Fruit fly (Drosophila melanogaster) whole organism: ENCODE measurements around the gene Obp83g.

Experiments used
- CG8478 ChIP-seq: fragments of >200 bp; optimal IDR thresholded peaks from 2 replicates; lab custom pipeline; 2018; ENCODE audit warnings: inconsistent platforms
- Dll ChIP-seq: fragments of >200 bp; optimal IDR thresholded peaks from 2 replicates; lab custom pipeline; 2017
- EcR ChIP-seq, 2 experiments: fragments of >200 bp; optimal IDR thresholded peaks; 2 replicates each; lab custom pipeline; 2017; ENCODE audit warnings: missing biosample characterization in 2 of 2, missing genetic modification characterization in 2 of 2, missing genetic modification reagents in 2 of 2
- pan ChIP-seq: fragments of >200 bp; optimal IDR thresholded peaks from 2 replicates; lab custom pipeline; 2017
- psq ChIP-seq: fragments of >200 bp; optimal IDR thresholded peaks from 2 replicates; lab custom pipeline; 2017

DNA sequence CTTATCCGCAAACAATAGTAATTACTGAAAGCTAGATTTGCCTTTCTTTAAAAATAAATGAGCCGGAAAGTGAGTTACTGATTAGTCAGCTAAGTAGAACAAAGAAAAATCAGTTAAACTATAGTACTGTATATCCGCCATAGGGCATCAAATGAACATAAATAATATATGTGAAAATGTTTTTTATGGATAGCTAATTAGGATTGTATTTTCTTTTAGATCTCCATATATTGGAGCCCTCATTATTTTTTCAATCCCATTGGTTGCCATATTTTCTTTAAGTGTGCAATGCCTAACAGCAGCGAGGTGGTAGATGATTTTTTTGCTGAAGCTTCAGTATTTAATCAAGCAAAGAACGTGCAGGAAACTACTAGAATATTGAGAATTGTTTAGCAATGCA is 4.3 kb downstream of the Obp83g start, which contains the start of gene Obp83cd:
- TF ChIP-seq pan (lab: Kevin White, UChicago) (no peak), CG8478 (lab: Kevin White, UChicago) (no peak), psq (lab: Kevin White, UChicago) (no peak), EcR (GFP tag; optimal IDR thresholded peaks at IDR 0.05; lab: Kevin White, UChicago) (no peak), Dll (no peak)
